Worm (Caenorhabditis elegans) whole organism, midembryonic: Measurements from ENCODE around the gene EGAP9.4.
A peak's percentile ranks its signal among the peaks of the same experiment; 100 is the strongest.

Source experiments
- T22C8.4 ChIP-seq: fragments of 200-800 bp; sonication (Bioruptor generic); IDR thresholded peaks from 2 replicates; pipeline ENCODE4 v1.3.6; 2022; ENCODE audit warnings: missing genetic modification characterization, missing compliant biosample characterization
- cog-1 ChIP-seq: sonication (generic microtip); optimal IDR thresholded peaks from 2 replicates; lab custom pipeline; 2016; ENCODE audit warnings: missing genetic modification characterization, missing compliant biosample characterization
- flt-1 ChIP-seq: fragments of 200-800 bp; sonication (Bioruptor generic); IDR thresholded peaks from 2 replicates; pipeline ENCODE4 v1.3.6; 2022; ENCODE audit warnings: missing genetic modification characterization, missing compliant biosample characterization
- klf-2 ChIP-seq: fragments of 200-800 bp; sonication (Bioruptor generic); conservative IDR thresholded peaks from 2 replicates; pipeline ENCODE4 v1.3.6; 2022; ENCODE audit warnings: missing genetic modification reagents, missing genetic modification characterization, missing compliant biosample characterization
- med-1 ChIP-seq: sonication (generic microtip); optimal IDR thresholded peaks from 2 replicates; lab custom pipeline; 2017; ENCODE audit warnings: missing genetic modification characterization, mild to moderate bottlenecking, missing compliant biosample characterization, antibody characterized with exemption, missing genetic modification reagents; ENCODE audit not compliant: insufficient read depth
- ref-1 ChIP-seq: fragments of 200-800 bp; sonication (Bioruptor generic); conservative IDR thresholded peaks from 2 replicates; pipeline ENCODE4 v1.3.6; 2022; ENCODE audit warnings: missing genetic modification reagents, missing genetic modification characterization, missing compliant biosample characterization
- tab-1 ChIP-seq: fragments of 200-800 bp; sonication (Bioruptor generic); IDR thresholded peaks from 2 replicates; pipeline ENCODE4 v1.3.6; 2022; ENCODE audit warnings: missing genetic modification characterization, missing compliant biosample characterization
- ztf-23 ChIP-seq: fragments of 200-800 bp; sonication (Bioruptor generic); IDR thresholded peaks from 2 replicates; pipeline ENCODE4 v1.3.6; 2022; ENCODE audit warnings: missing genetic modification reagents, missing genetic modification characterization, missing compliant biosample characterization
- ztf-29 ChIP-seq: fragments of 200-800 bp; sonication (Bioruptor generic); IDR thresholded peaks from 2 replicates; pipeline ENCODE4 v1.3.6; 2022; ENCODE audit warnings: missing genetic modification reagents, missing genetic modification characterization, missing compliant biosample characterization

EGAP9.4 gene

DNA sequence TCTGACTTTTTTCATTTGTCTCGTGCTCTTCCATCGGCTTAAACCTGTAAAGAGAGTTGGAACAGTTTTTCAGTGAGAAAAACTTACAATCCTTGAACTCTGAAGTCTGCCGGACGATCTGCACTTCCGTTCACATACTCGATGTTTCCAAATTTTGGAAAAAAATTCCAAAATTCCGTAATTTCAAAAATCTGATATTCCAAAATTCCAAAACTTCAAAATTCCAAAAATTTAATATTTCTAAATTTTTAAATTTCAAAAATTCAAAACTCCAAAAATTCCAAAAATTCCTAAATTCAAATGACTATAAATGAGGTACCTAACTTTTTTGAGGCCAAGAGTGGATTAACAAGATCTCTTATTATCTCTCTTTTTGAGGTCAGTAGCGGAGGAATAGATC, at the start of gene EGAP9.4:
TSS of gene EGAP9.4 (plus strand) at position 301 of the 400 bp plus-strand sequence.
- TF ChIP-seq T22C8.4 (GFP tag; lab: Robert Waterston, UW) (no peak), tab-1 (no peak)

DNA sequence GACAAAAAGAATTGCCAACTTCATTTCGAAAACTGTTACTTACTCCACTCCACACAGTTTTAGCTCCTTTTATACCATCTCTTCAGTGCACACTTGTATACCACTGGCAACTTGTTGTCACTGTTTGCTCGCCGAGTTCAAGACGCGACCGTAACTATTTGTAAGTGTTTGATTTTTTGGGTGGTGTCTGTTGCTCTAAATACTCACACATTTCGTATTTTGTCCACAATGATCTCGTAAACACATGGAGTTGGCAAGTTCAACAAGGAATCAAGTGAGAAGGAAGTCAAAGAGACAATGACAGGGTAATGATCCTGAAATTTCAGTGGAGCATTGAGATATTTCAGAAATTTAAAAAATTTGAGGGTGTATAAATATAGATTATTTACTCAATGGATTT, 43.6 kb upstream of the EGAP9.4 start, which contains the start of gene hpo-26:
TSS of gene hpo-26 (minus strand) at position 31 of the 400 bp plus-strand sequence.
- TF ChIP-seq ztf-23 (GFP tag; lab: Robert Waterston, UW), result no peak
- no peak for TF ChIP-seq klf-2
- no peak for TF ChIP-seq T22C8.4 (GFP tag; lab: Robert Waterston, UW)
- no peak for TF ChIP-seq ztf-29 (GFP tag; lab: Robert Waterston, UW)
- no peak for TF ChIP-seq flt-1 (GFP tag; lab: Robert Waterston, UW)
- no peak for TF ChIP-seq cog-1
- no peak for TF ChIP-seq med-1 (GFP tag; lab: Kevin White, UChicago)
- no peak for TF ChIP-seq tab-1
- no peak for TF ChIP-seq ref-1

DNA sequence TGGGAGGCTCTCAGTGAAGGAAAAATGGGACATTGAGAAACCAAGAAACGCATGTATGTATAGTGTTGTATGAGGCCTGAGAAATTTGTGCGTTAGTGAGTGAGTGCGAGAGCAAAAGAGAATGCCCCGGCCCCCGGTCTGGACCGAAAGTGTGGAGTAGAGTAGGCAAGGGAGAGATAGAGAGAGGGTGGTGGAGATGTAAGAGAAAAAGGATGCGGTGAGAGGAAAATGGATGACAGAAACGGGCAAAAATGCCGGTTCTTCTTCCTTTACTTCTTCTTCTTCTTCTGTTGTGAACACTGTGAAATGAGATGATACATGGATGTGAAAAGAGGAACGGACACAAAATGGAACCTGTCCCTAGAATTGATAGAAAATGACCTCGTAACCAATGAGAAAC, 38.3 kb upstream of the EGAP9.4 start:
- TF ChIP-seq ztf-23 (GFP tag; lab: Robert Waterston, UW) (no peak), flt-1 (GFP tag; lab: Robert Waterston, UW) (0 out of 2 replicates have a peak, but pooled peaks have one; percentile 42)

DNA sequence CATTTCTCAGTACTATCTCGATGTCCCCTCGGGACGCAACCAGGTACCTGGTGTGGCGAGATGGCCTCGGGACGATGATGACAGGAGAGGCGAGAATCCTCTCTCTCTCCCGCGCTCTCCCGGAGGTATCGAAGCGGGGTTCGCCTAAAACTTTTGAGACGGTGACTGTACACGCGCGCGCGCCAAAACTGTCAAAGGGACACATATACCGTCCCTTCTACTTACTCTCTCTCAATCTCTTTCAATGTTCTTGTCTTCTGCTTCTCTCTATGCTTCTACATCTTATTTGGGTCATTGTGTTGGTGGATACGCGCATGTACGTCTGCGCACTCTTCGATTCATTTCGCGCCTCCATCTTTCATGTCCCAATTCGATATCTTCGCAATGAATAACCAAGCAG, 34.8 kb upstream of the EGAP9.4 start:
- TF ChIP-seq med-1 (GFP tag; lab: Kevin White, UChicago), result no peak
- 0 out of 2 replicates have a peak, but pooled peaks have one; percentile 19 for TF ChIP-seq ztf-23 (GFP tag; lab: Robert Waterston, UW)
- no peak for TF ChIP-seq T22C8.4 (GFP tag; lab: Robert Waterston, UW)
- no peak for TF ChIP-seq ref-1
- TF ChIP-seq cog-1, result peak; percentile 21
- no peak for TF ChIP-seq klf-2

DNA sequence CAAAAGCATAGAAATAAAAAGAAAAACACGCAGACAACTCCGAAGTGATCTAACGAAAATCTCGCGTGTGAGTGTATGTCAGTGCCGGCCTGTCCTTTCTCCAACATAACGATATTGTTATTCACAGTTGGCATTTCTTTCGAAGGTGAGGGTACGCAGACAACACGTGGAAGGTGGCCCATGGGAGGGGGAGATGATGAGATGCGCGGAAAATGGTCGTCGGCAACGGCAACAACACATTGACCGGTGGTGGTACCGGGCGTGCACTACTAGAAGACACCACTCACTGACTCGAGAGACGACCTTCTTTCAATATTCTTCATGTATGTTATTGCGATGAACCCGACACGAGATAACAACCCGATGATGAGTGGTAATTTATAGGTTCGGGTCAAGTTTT, 31.7 kb upstream of the EGAP9.4 start:
- TF ChIP-seq med-1 (GFP tag; lab: Kevin White, UChicago) (no peak), klf-2 (no peak), ztf-23 (GFP tag; lab: Robert Waterston, UW) (no peak), ztf-29 (GFP tag; lab: Robert Waterston, UW) (no peak), flt-1 (GFP tag; lab: Robert Waterston, UW) (0 out of 2 replicates have a peak, but pooled peaks have one; percentile 6), cog-1 (no peak), ref-1 (no peak), tab-1 (no peak), T22C8.4 (GFP tag; lab: Robert Waterston, UW) (no peak)

DNA sequence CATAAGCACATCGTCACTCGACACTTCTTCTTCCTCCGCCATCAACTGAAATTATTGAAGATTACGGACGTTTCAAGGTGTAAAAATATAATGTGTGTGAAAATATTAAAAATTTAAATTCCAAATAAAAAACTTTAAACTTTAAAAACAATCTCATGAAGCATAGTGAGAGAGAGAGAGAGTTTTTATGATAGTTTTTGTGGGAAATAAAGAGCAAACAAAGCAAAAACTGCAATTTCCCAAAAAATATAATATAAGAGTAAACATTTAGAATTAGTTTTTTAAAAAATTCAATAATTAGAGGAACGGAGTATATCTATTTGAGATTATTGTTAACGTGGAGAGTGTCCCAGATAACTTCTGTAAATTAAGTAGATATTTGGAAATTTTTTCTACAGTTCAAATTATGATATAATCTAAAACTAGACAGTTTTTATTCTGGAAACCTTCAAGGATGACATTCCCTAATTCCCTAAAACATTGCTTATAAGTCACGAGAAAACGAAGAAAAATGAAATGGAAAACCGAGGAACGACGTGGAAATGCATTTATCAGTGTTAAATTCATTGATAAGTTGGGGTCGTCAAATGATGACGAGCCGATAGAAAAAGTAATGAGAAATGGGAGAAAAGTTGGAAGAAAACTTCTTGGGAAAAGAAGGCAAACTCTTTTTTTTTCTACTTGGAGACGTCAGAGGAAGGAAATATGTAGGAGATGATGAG, 30.1 kb upstream of the EGAP9.4 start, which contains the start of gene dre-1:
TSS of gene dre-1 (minus strand) at position 51 of the 722 bp plus-strand sequence.
- TF ChIP-seq ztf-29 (GFP tag; lab: Robert Waterston, UW) (no peak), T22C8.4 (GFP tag; lab: Robert Waterston, UW) (no peak), ref-1 (no peak), med-1 (GFP tag; lab: Kevin White, UChicago) (no peak), ztf-23 (GFP tag; lab: Robert Waterston, UW) (no peak), tab-1 (no peak), klf-2 (no peak), flt-1 (GFP tag; lab: Robert Waterston, UW) (no peak), cog-1 (no peak)

DNA sequence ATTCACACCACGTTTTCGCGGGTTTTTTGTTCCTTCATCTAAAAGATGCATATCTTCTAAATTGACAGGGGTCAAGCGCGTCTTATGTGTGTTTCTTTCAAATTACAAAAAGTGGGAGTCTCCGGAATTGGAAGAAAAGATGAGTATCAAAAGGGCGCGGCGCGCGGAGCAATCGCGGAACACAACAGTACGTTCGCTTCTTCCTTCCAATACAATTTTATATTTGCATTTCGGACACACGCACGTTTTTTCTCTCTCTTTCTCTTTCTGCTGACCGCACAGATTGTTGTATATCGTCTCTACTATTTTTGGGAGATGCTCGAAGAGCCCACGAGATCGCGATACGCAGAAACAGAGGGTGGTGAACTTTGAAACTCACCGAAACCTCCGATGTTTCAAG, 28.4 kb upstream of the EGAP9.4 start:
- no peak for TF ChIP-seq T22C8.4 (GFP tag; lab: Robert Waterston, UW)
- TF ChIP-seq med-1 (GFP tag; lab: Kevin White, UChicago), result no peak
- TF ChIP-seq ztf-29 (GFP tag; lab: Robert Waterston, UW), result no peak
- TF ChIP-seq ref-1, result no peak

DNA sequence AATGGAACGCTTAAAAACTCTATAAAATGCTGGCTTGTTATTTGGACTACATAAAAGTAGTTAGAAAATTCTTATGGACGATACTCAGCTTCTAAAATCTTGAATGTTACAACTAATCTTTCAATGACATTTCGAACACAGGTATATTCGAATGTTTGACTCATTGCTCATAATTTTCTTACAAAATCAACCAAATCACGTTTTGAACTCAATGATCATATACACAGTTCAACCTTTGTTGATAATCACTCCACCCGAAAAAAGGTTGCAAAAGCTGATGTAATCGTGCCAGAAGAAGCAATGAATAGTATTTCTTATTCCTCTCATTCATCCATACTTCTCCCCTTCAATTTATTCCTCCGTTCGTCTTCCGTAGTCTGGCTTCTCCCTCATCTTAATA, 27.5 kb upstream of the EGAP9.4 start, which contains the start of gene K04A8.20:
TSS of gene K04A8.20 (plus strand) at position 301 of the 400 bp plus-strand sequence.
- TF ChIP-seq cog-1 (no peak), ztf-23 (GFP tag; lab: Robert Waterston, UW) (no peak), ztf-29 (GFP tag; lab: Robert Waterston, UW) (no peak), med-1 (GFP tag; lab: Kevin White, UChicago) (no peak), T22C8.4 (GFP tag; lab: Robert Waterston, UW) (no peak), tab-1 (no peak), ref-1 (no peak), flt-1 (GFP tag; lab: Robert Waterston, UW) (no peak), klf-2 (no peak)

DNA sequence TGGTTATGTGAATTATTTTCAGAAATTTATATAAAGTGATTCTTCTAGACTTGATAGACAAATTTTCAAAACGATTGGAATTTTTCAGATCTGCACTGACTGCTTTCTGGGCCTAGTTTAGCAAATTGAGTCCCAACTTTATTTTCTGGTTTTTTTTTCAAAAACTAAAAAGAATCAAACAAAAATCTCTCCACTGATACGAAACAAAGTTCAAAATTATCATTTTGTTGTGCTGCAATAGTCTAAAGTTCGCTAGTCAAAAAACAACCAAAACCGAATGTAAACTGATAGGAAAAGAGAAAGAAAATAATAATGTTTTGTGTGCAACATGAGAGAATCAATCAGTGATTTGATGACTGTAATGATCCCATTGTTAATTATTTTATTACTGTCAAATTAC, 26.8 kb upstream of the EGAP9.4 start, which contains the start of gene lipl-4:
TSS of gene lipl-4 (plus strand) at position 301 of the 400 bp plus-strand sequence.
- TF ChIP-seq flt-1 (GFP tag; lab: Robert Waterston, UW) (no peak), ref-1 (no peak), tab-1 (no peak), med-1 (GFP tag; lab: Kevin White, UChicago) (no peak), cog-1 (no peak), ztf-23 (GFP tag; lab: Robert Waterston, UW) (no peak)

DNA sequence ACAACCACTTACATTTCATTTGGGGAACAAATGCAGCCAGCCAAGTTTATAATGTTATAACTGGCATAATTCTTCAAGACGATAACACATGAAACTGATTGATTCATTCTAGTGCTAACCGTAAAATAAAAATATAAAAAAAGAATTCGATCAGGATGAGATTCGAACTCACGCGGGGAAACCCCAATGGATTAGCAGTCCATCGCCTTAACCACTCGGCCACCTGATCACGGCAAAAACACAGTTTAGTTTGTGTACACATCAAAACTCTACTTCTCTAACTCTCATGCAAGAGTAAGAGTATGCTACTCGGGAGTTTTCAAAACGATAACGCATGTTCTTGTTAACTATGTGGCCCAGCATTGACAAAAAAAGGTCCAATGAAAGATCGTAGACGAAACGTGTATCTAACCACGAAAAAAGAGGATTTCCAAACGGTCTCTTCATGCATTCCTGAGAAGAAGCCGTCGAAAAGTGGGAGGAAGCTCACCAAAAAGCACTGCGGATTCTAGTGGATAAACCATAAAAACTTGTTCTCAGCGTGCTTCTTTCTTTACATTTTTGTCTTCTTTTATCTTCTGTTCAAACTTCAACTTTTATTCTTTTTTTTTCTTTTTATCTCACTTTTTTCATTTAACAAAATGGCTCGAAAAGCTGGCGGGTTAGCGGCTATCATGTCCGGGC, 24.8 kb upstream of the EGAP9.4 start, which contains the start of gene twk-10:
TSS of gene twk-10 (plus strand) at position 634 of the 684 bp plus-strand sequence.
- TF ChIP-seq ztf-23 (GFP tag; lab: Robert Waterston, UW), result no peak
- TF ChIP-seq cog-1, result no peak
- no peak for TF ChIP-seq med-1 (GFP tag; lab: Kevin White, UChicago)
- TF ChIP-seq tab-1, result 0 out of 2 replicates have a peak, but pooled peaks have one; percentile 57
- no peak for TF ChIP-seq klf-2
- peak; percentile 51; the same call in 1 of the 2 replicates for TF ChIP-seq ref-1
- no peak; the same call in 1 of the 2 replicates for TF ChIP-seq T22C8.4 (GFP tag; lab: Robert Waterston, UW)
- TF ChIP-seq flt-1 (GFP tag; lab: Robert Waterston, UW), result peak; percentile 60; the same call in 1 of the 2 replicates
- TF ChIP-seq ztf-29 (GFP tag; lab: Robert Waterston, UW), result no peak
